Worm (Caenorhabditis elegans) whole organism, early embryonic: ENCODE data around the gene M163.11.

Source experiments
- B0310.2 ChIP-seq: sonication (generic microtip); optimal IDR thresholded peaks from 2 replicates; lab custom pipeline; 2016; ENCODE audit warnings: mild to moderate bottlenecking, missing genetic modification characterization, missing compliant biosample characterization
- F13C5.2 ChIP-seq: sonication (generic microtip); optimal IDR thresholded peaks from 2 replicates; lab custom pipeline; 2017; ENCODE audit warnings: mild to moderate bottlenecking, missing genetic modification characterization, inconsistent platforms, missing compliant biosample characterization
- aly-1 ChIP-seq: sonication (generic microtip); optimal IDR thresholded peaks from 2 replicates; lab custom pipeline; 2016; ENCODE audit warnings: missing genetic modification characterization, missing compliant biosample characterization
- ama-1 ChIP-seq: fragments of 150-350 bp; optimal IDR thresholded peaks from 2 replicates; lab custom pipeline; 2014
- ceh-36 ChIP-seq: sonication (generic microtip); optimal IDR thresholded peaks from 2 replicates; lab custom pipeline; 2016; ENCODE audit warnings: missing genetic modification characterization, inconsistent platforms, missing compliant biosample characterization
- ets-7 ChIP-seq: sonication (generic microtip); optimal IDR thresholded peaks from 2 replicates; lab custom pipeline; 2016; ENCODE audit warnings: missing genotype, missing genetic modification characterization, missing compliant biosample characterization
- hmg-4 ChIP-seq: fragments of 200-800 bp; sonication (Bioruptor generic); optimal IDR thresholded peaks from 2 replicates; lab custom pipeline; 2018; ENCODE audit warnings: mild to moderate bottlenecking, missing genetic modification characterization, missing compliant biosample characterization
- hnd-1 ChIP-seq: sonication (generic microtip); optimal IDR thresholded peaks from 2 replicates; lab custom pipeline; 2016; ENCODE audit warnings: missing genetic modification characterization, missing compliant biosample characterization
- pes-1 ChIP-seq: fragments of 200-800 bp; sonication (Bioruptor generic); IDR thresholded peaks from 2 replicates; pipeline ENCODE4 v1.3.6; 2022; ENCODE audit warnings: missing genetic modification reagents, missing genetic modification characterization, missing compliant biosample characterization
- scrt-1 ChIP-seq: fragments of 200-800 bp; sonication (Bioruptor generic); IDR thresholded peaks from 2 replicates; pipeline ENCODE4 v1.3.6; 2022; ENCODE audit warnings: missing genetic modification characterization, missing compliant biosample characterization
- sea-1 ChIP-seq: fragments of 200-800 bp; sonication (Bioruptor generic); conservative IDR thresholded peaks from 2 replicates; pipeline ENCODE4 v1.3.6; 2022; ENCODE audit warnings: missing genetic modification characterization, missing compliant biosample characterization
- tbx-11 ChIP-seq: fragments of 200-800 bp; sonication (Bioruptor generic); IDR thresholded peaks from 2 replicates; pipeline ENCODE4 v1.3.6; 2022; ENCODE audit warnings: missing genetic modification characterization, missing compliant biosample characterization
- tbx-37 ChIP-seq: fragments of 200-800 bp; sonication (Bioruptor generic); conservative IDR thresholded peaks from 2 replicates; pipeline ENCODE4 v1.3.6; 2022; ENCODE audit warnings: missing genetic modification reagents, missing genetic modification characterization, missing compliant biosample characterization
- tra-4 ChIP-seq: sonication (generic microtip); optimal IDR thresholded peaks from 2 replicates; lab custom pipeline; 2017; ENCODE audit warnings: missing genetic modification characterization, missing compliant biosample characterization

ce11 chrX:14516560-14516959 is 37.4 kb downstream of the M163.11 start, which contains the start of gene D1025.10:
- no peak for TF ChIP-seq tra-4 (tag; lab: Kevin White, UChicago)
- TF ChIP-seq scrt-1 (GFP tag; lab: Robert Waterston, UW), result no peak
- TF ChIP-seq ets-7, result no peak
- TF ChIP-seq hnd-1, result no peak
- no peak for TF ChIP-seq tbx-37 (GFP tag; lab: Robert Waterston, UW)
- no peak for TF ChIP-seq sea-1 (GFP tag; lab: Robert Waterston, UW)
- no peak for TF ChIP-seq ama-1 (lab: Kevin White, UChicago)
- TF ChIP-seq hmg-4 (GFP tag; lab: Kevin White, UChicago), result no peak
- TF ChIP-seq pes-1 (GFP tag; lab: Robert Waterston, UW), result no peak
- TF ChIP-seq ceh-36 (tag; lab: Kevin White, UChicago), result no peak
- no peak for TF ChIP-seq B0310.2
- TF ChIP-seq aly-1 (tag; lab: Kevin White, UChicago), result no peak
- TF ChIP-seq F13C5.2 (tag; lab: Kevin White, UChicago), result no peak
- TF ChIP-seq tbx-11 (GFP tag; lab: Robert Waterston, UW), result no peak
